Fruit fly (Drosophila melanogaster) S2 (cell line): ENCODE measurements around the gene tal-AA.

ENCODE experiments used
- CG8478 ChIP-seq: fragments of >200 bp; optimal IDR thresholded peaks from 2 replicates; lab custom pipeline; 2018
- CTCF ChIP-seq, 2 experiments: fragments of >200 bp; optimal IDR thresholded peaks; 2 replicates each; lab custom pipeline; 2018

- TF ChIP-seq CTCF (optimal IDR thresholded peaks at IDR 0.05; lab: Kevin White, UChicago) (no peak), CG8478 (lab: Kevin White, UChicago) (no peak)
These were observed 15.0 kb upstream of the tal-AA start for dm6 chr3R:13797823-13798446.
